Fruit fly (Drosophila melanogaster) whole organism, embryonic: ENCODE measurements around the gene mthl1.

Experiments
- CG10321 ChIP-seq: fragments of 200-800 bp; sonication (Bioruptor generic); IDR thresholded peaks from 2 replicates; pipeline ENCODE4 v1.3.6; 2022; ENCODE audit warnings: missing biosample characterization, missing genetic modification characterization
- CG10959 ChIP-seq: fragments of 200-800 bp; sonication (Bioruptor generic); IDR thresholded peaks from 2 replicates; pipeline ENCODE4 v1.3.6; 2022; ENCODE audit warnings: missing biosample characterization, missing genetic modification characterization
- CG11398 ChIP-seq: fragments of 200-800 bp; sonication (Bioruptor generic); optimal IDR thresholded peaks from 2 replicates; lab custom pipeline; 2016; ENCODE audit warnings: missing biosample characterization, missing genetic modification characterization
- CG12104 ChIP-seq: fragments of 200-800 bp; sonication (Bioruptor generic); optimal IDR thresholded peaks from 3 replicates; lab custom pipeline; 2016; ENCODE audit warnings: missing biosample characterization, missing genetic modification characterization
- CG15011 ChIP-seq: fragments of 200-800 bp; sonication (Bioruptor generic); optimal IDR thresholded peaks from 3 replicates; lab custom pipeline; 2018; ENCODE audit warnings: missing biosample characterization, mild to moderate bottlenecking, missing genetic modification characterization
- CG15696 ChIP-seq: fragments of 200-800 bp; sonication (Bioruptor generic); optimal IDR thresholded peaks from 2 replicates; lab custom pipeline; 2019; ENCODE audit warnings: missing biosample characterization, mild to moderate bottlenecking, missing genetic modification characterization, moderate library complexity
- CG17802 ChIP-seq: fragments of 200-800 bp; sonication (Bioruptor generic); optimal IDR thresholded peaks from 2 replicates; lab custom pipeline; 2018; ENCODE audit warnings: missing biosample characterization, mild to moderate bottlenecking, missing genetic modification characterization, moderate library complexity
- CG31441 ChIP-seq: fragments of 200-800 bp; sonication (Bioruptor generic); IDR thresholded peaks from 2 replicates; pipeline ENCODE4 v1.3.6; 2022; ENCODE audit warnings: missing biosample characterization, missing genetic modification characterization
- CG3281 ChIP-seq: fragments of 200-800 bp; sonication (Bioruptor generic); optimal IDR thresholded peaks from 3 replicates; lab custom pipeline; 2017; ENCODE audit warnings: missing biosample characterization, mild to moderate bottlenecking, missing genetic modification characterization
- CG6175 ChIP-seq: fragments of 200-800 bp; sonication (Bioruptor generic); IDR thresholded peaks from 3 replicates; pipeline ENCODE4 v1.3.6; 2022; ENCODE audit warnings: missing biosample characterization, missing genetic modification characterization
- CG6791 ChIP-seq: fragments of 200-800 bp; sonication (Bioruptor generic); IDR thresholded peaks from 3 replicates; pipeline ENCODE4 v1.3.6; 2022; ENCODE audit warnings: missing biosample characterization, missing genetic modification characterization; ENCODE audit not compliant: partially characterized antibody
- CG7556 ChIP-seq: fragments of 200-800 bp; sonication (Bioruptor generic); optimal IDR thresholded peaks from 2 replicates; lab custom pipeline; 2017; ENCODE audit warnings: missing biosample characterization, mild to moderate bottlenecking, missing genetic modification characterization
- CG8281 ChIP-seq: fragments of 200-800 bp; sonication (Bioruptor generic); optimal IDR thresholded peaks from 2 replicates; lab custom pipeline; 2018; ENCODE audit warnings: missing biosample characterization, mild to moderate bottlenecking, missing genetic modification characterization, moderate library complexity
- CG8359 ChIP-seq: fragments of 200-800 bp; sonication (Bioruptor generic); optimal IDR thresholded peaks from 2 replicates; lab custom pipeline; 2017; ENCODE audit warnings: missing biosample characterization, mild to moderate bottlenecking, missing genetic modification characterization, borderline replicate concordance
- CG8388 ChIP-seq: fragments of 200-800 bp; sonication (Bioruptor generic); optimal IDR thresholded peaks from 2 replicates; lab custom pipeline; 2019; ENCODE audit warnings: missing biosample characterization, mild to moderate bottlenecking, missing genetic modification characterization, moderate library complexity
- CG9797 ChIP-seq: fragments of 200-800 bp; sonication (Bioruptor generic); optimal IDR thresholded peaks from 3 replicates; lab custom pipeline; 2018; ENCODE audit warnings: missing biosample characterization, mild to moderate bottlenecking, missing genetic modification characterization
- CG9876 ChIP-seq: fragments of 200-800 bp; sonication (Bioruptor generic); optimal IDR thresholded peaks from 2 replicates; lab custom pipeline; 2016; ENCODE audit warnings: missing biosample characterization, missing genetic modification characterization
- Dek ChIP-seq: fragments of 200-800 bp; sonication (Bioruptor generic); optimal IDR thresholded peaks from 3 replicates; lab custom pipeline; 2019; ENCODE audit warnings: missing biosample characterization, mild to moderate bottlenecking, missing genetic modification characterization, moderate library complexity
- Dp ChIP-seq: fragments of 200-800 bp; sonication (Bioruptor generic); optimal IDR thresholded peaks from 2 replicates; lab custom pipeline; 2018; ENCODE audit warnings: missing biosample characterization, mild to moderate bottlenecking, missing genetic modification characterization, moderate library complexity
- Lhr ChIP-seq: fragments of 200-800 bp; sonication (Bioruptor generic); optimal IDR thresholded peaks from 3 replicates; lab custom pipeline; 2017; ENCODE audit warnings: mild to moderate bottlenecking, missing biosample characterization, missing genetic modification reagents, missing genetic modification characterization
- MBD-R2 ChIP-seq: fragments of 200-800 bp; sonication (Bioruptor generic); IDR thresholded peaks from 2 replicates; pipeline ENCODE4 v1.3.6; 2022; ENCODE audit warnings: missing biosample characterization, missing genetic modification characterization
- Med ChIP-seq: fragments of 200-800 bp; sonication (Bioruptor generic); peaks from one replicate; lab custom pipeline; 2016; ENCODE audit warnings: missing biosample characterization, missing genetic modification characterization, mild to moderate bottlenecking, inconsistent platforms, moderate library complexity
- Mrtf ChIP-seq: fragments of 200-800 bp; sonication (Bioruptor generic); IDR thresholded peaks from 3 replicates; pipeline ENCODE4 v1.3.6; 2022; ENCODE audit warnings: missing biosample characterization, missing genetic modification characterization
- Nf-YA ChIP-seq: fragments of 200-800 bp; sonication (Bioruptor generic); IDR thresholded peaks from 2 replicates; pipeline ENCODE4 v1.3.6; 2022; ENCODE audit warnings: missing biosample characterization, missing genetic modification characterization
- Optix ChIP-seq: fragments of 200-800 bp; sonication (Bioruptor generic); IDR thresholded peaks from 3 replicates; pipeline ENCODE4 v1.3.6; 2022; ENCODE audit warnings: missing biosample characterization, missing genetic modification characterization
- Rfx ChIP-seq: fragments of 200-800 bp; sonication (Bioruptor generic); IDR thresholded peaks from 2 replicates; pipeline ENCODE4 v1.3.6; 2022; ENCODE audit warnings: missing biosample characterization, missing genetic modification characterization
- Spps ChIP-seq: fragments of 200-800 bp; sonication (Bioruptor generic); optimal IDR thresholded peaks from 2 replicates; lab custom pipeline; 2018; ENCODE audit warnings: missing biosample characterization, mild to moderate bottlenecking, missing genetic modification characterization
- Sry-δ ChIP-seq: fragments of 200-800 bp; sonication (Bioruptor generic); optimal IDR thresholded peaks from 2 replicates; lab custom pipeline; 2016; ENCODE audit warnings: missing biosample characterization, missing genetic modification characterization
- Trl ChIP-seq, 3 experiments: fragments of >200 bp in 2 of 3; fragments of 200-800 bp in 1 of 3; sonication (Bioruptor generic) in 1 of 3; optimal IDR thresholded peaks; 2 replicates in 1 of 3; 3 replicates in 2 of 3; lab custom pipeline; 2016 to 2017; ENCODE audit warnings: missing biosample characterization in 1 of 3, missing genetic modification characterization in 1 of 3
- ato ChIP-seq: fragments of 200-800 bp; sonication (Bioruptor generic); IDR thresholded peaks from 2 replicates; pipeline ENCODE4 v1.3.6; 2022; ENCODE audit warnings: missing biosample characterization, missing genetic modification characterization; ENCODE audit not compliant: partially characterized antibody
- btn ChIP-seq: fragments of 200-800 bp; sonication (Bioruptor generic); optimal IDR thresholded peaks from 2 replicates; lab custom pipeline; 2016; ENCODE audit warnings: missing biosample characterization, missing genetic modification characterization
- crc ChIP-seq: fragments of 200-800 bp; sonication (Bioruptor generic); optimal IDR thresholded peaks from 2 replicates; lab custom pipeline; 2016; ENCODE audit warnings: missing biosample characterization, missing genetic modification characterization
- dan ChIP-seq: fragments of 200-800 bp; sonication (Bioruptor generic); IDR thresholded peaks from 2 replicates; pipeline ENCODE4 v1.3.6; 2022; ENCODE audit warnings: missing biosample characterization, missing genetic modification characterization
- dimm ChIP-seq: fragments of 200-800 bp; sonication (Bioruptor generic); IDR thresholded peaks from 2 replicates; pipeline ENCODE4 v1.3.6; 2022; ENCODE audit warnings: missing biosample characterization, missing genetic modification characterization
- dpn ChIP-seq, 2 experiments: fragments of 200-800 bp; sonication (Bioruptor generic); optimal IDR thresholded peaks; 3 replicates each; lab custom pipeline; 2016; ENCODE audit warnings: missing biosample characterization in 2 of 2, missing genetic modification characterization in 2 of 2
- esg ChIP-seq: fragments of 200-800 bp; sonication (Bioruptor generic); conservative IDR thresholded peaks from 2 replicates; pipeline ENCODE4 v1.3.6; 2022; ENCODE audit warnings: missing biosample characterization, missing genetic modification characterization
- eve ChIP-seq, 2 experiments: fragments of >200 bp; optimal IDR thresholded peaks; 2 replicates each; lab custom pipeline; 2017; ENCODE audit warnings: missing biosample characterization in 2 of 2, missing genetic modification characterization in 2 of 2
- exex ChIP-seq: fragments of 200-800 bp; sonication (Bioruptor generic); optimal IDR thresholded peaks from 4 replicates; lab custom pipeline; 2018; ENCODE audit warnings: missing biosample characterization, mild to moderate bottlenecking, missing genetic modification characterization, moderate library complexity
- ind ChIP-seq: fragments of 200-800 bp; sonication (Bioruptor generic); optimal IDR thresholded peaks from 3 replicates; lab custom pipeline; 2016; ENCODE audit warnings: missing biosample characterization, missing genetic modification characterization
- jigr1 ChIP-seq: fragments of 200-800 bp; sonication (Bioruptor generic); IDR thresholded peaks from 3 replicates; pipeline ENCODE4 v1.3.6; 2022; ENCODE audit warnings: missing biosample characterization, missing genetic modification characterization
- jing ChIP-seq: fragments of 200-800 bp; sonication (Bioruptor generic); optimal IDR thresholded peaks from 2 replicates; lab custom pipeline; 2018; ENCODE audit warnings: missing biosample characterization, mild to moderate bottlenecking, missing genetic modification characterization
- knrl ChIP-seq: fragments of 200-800 bp; sonication (Bioruptor generic); IDR thresholded peaks from 3 replicates; pipeline ENCODE4 v1.3.6; 2022; ENCODE audit warnings: missing biosample characterization, missing genetic modification characterization; ENCODE audit not compliant: partially characterized antibody
- lilli ChIP-seq: fragments of 200-800 bp; sonication (Bioruptor generic); optimal IDR thresholded peaks from 3 replicates; lab custom pipeline; 2016; ENCODE audit warnings: missing biosample characterization, missing genetic modification characterization
- nom ChIP-seq: fragments of 200-800 bp; sonication (Bioruptor generic); optimal IDR thresholded peaks from 2 replicates; lab custom pipeline; 2017; ENCODE audit warnings: missing biosample characterization, missing genetic modification characterization, mild to moderate bottlenecking, moderate library complexity, missing genetic modification reagents
- shn ChIP-seq: fragments of 200-800 bp; sonication (Bioruptor generic); optimal IDR thresholded peaks from 3 replicates; lab custom pipeline; 2016; ENCODE audit warnings: missing biosample characterization, missing genetic modification characterization
- sim ChIP-seq: fragments of 200-800 bp; sonication (Bioruptor generic); IDR thresholded peaks from 2 replicates; pipeline ENCODE4 v1.3.6; 2022; ENCODE audit warnings: missing biosample characterization, missing genetic modification characterization
- zen2 ChIP-seq: fragments of 200-800 bp; sonication (Bioruptor generic); IDR thresholded peaks from 3 replicates; pipeline ENCODE4 v1.3.6; 2022; ENCODE audit warnings: missing biosample characterization, missing genetic modification characterization; ENCODE audit not compliant: partially characterized antibody

mthl1 gene

DNA sequence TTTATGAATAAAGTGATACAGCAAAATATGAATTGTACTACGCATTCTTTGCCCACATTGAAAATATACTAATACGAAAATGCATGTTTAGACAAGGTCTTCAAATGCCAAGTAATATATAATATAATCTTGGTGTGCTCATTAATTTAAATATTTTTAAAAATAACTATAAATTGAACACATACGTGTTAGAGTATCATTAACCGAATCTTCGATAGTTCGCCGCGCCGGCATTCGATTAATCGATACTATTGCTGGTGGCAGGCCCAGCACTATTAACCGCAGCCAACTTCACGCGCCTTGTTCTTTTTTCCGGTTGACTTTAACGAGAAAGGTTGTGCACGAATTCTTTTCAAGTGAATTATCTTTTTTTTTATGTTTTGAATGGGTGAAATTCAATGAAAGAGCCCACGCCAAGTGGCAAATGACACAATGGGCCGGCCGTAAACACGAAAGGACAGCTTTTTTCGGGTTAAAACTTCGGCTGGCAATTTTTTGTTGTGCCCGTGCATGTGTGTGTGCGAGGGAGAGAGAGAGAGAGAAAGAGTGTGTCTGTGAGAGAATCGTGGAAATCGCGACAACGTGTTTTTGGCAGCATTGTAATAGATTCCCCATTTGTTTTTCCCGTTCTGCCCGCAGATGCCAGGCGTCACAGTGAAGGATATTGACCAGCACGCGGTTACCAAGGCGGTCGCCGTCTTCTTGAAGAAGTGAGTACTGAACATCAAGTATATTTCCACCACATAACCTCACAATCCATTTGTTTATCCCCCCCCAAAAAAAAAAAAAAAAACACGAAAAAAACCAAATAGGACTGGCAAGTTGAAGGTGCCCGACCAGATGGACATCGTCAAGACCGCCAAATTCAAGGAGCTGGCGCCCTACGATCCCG lies 2.9 kb upstream of the mthl1 start, which contains the start of gene RpS19a (continued):
- TF ChIP-seq CG9876 (peak; percentile 58), CG8388 (peak; percentile 49), dan (no peak), Sry-δ (GFP tag; lab: Kevin White, UChicago) (peak; percentile 72), CG17802 (tag; lab: Kevin White, UChicago) (peak; percentile 80), eve (GFP tag; optimal IDR thresholded peaks at IDR 0.05; lab: Kevin White, UChicago) (no peak), dimm (0 out of 2 replicates have a peak, but pooled peaks have one; percentile 20), Lhr (GFP tag; lab: Kevin White, UChicago) (peak; percentile 55), Nf-YA (GFP tag; lab: Robert Waterston, UW) (peak; percentile 72), CG8281 (tag; lab: Kevin White, UChicago) (peak; percentile 39), ato (GFP tag; lab: Robert Waterston, UW) (0 out of 2 replicates have a peak, but pooled peaks have one; percentile 39), jing (no peak), CG8359 (GFP tag; lab: Kevin White, UChicago) (peak; percentile 61), Med (peak; percentile 97), Optix (GFP tag; lab: Robert Waterston, UW) (peak; percentile 66; the same call in 2 of the 3 replicates), zen2 (GFP tag; lab: Robert Waterston, UW) (no peak; the same call in 2 of the 3 replicates), exex (tag; lab: Kevin White, UChicago) (peak; percentile 55), CG9797 (GFP tag; lab: Kevin White, UChicago) (peak; percentile 47), jigr1 (GFP tag; lab: Robert Waterston, UW) (no peak), Dp (GFP tag; lab: Kevin White, UChicago) (peak; percentile 40), Dek (tag; lab: Kevin White, UChicago) (peak; percentile 56), CG15696 (no peak), dpn (GFP tag; optimal IDR thresholded peaks at IDR 0.05; lab: Kevin White, UChicago) (peak; percentile 19 to 52), CG10959 (GFP tag; lab: Robert Waterston, UW) (peak; percentile 66), lilli (GFP tag; lab: Kevin White, UChicago) (peak; percentile 48), Rfx (GFP tag; lab: Robert Waterston, UW) (peak; percentile 87), nom (peak; percentile 91), shn (GFP tag; lab: Kevin White, UChicago) (peak; percentile 66), esg (GFP tag; lab: Robert Waterston, UW) (no peak), sim (GFP tag; lab: Robert Waterston, UW) (peak; percentile 79), CG3281 (GFP tag; lab: Kevin White, UChicago) (peak; percentile 87), btn (GFP tag; lab: Kevin White, UChicago) (peak; percentile 43), CG6791 (GFP tag; lab: Robert Waterston, UW) (no peak; the same call in 1 of the 3 replicates), CG12104 (GFP tag; lab: Kevin White, UChicago) (peak; percentile 84), CG10321 (peak; percentile 48; the same call in 1 of the 2 replicates), CG6175 (GFP tag; lab: Robert Waterston, UW) (peak; percentile 73), Trl (optimal IDR thresholded peaks at IDR 0.05; lab: Kevin White, UChicago) (peak in 1 of 2 experiments; percentile 56), Trl (GFP tag; optimal IDR thresholded peaks at IDR 0.05; lab: Kevin White, UChicago) (peak; percentile 58), crc (GFP tag; lab: Kevin White, UChicago) (peak; percentile 39), CG11398 (peak; percentile 42), Spps (peak; percentile 8), knrl (GFP tag; lab: Robert Waterston, UW) (peak; percentile 43; the same call in 2 of the 3 replicates), CG15011 (peak; percentile 81), ind (GFP tag; lab: Kevin White, UChicago) (no peak), Mrtf (peak; percentile 66; the same call in 2 of the 3 replicates), CG31441 (GFP tag; lab: Robert Waterston, UW) (peak; percentile 77), CG7556 (GFP tag; lab: Kevin White, UChicago) (peak; percentile 72), MBD-R2 (no peak; the same call in 1 of the 2 replicates)
